Worm (Caenorhabditis elegans): ENCODE measurements around the gene T01B7.5.
A peak's percentile ranks its signal among the peaks of the same experiment; 100 is the strongest.

The T01B7.5 gene

DNA sequence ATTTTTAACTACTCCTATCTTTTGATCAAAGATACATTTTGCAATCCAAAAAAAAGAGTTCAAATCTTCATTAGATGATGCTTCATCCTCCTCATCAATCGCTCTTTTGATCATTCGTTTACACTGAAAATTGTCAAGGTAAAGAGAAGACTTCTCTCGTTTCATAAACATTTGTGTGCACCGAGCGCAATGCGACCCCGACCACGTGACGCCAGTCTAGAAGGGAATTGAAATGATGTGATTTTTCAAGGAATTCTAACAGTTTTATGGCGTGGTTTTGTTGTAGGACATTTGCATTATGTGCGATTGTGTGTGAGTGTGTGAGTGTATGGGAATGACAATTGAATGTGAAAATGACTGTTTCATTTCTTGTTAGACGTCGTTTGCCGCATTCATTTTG, 24.6 kb downstream of the T01B7.5 start (continued):
- TF ChIP-seq daf-16 (GFP tag; optimal IDR thresholded peaks at IDR 0.05) (peak in 1 of 2 experiments; percentile 48), daf-16 (tag; optimal IDR thresholded peaks at IDR 0.05) (peak; percentile 40), ces-1 (GFP tag; optimal IDR thresholded peaks at IDR 0.05) (no peak), unc-62 (GFP tag; optimal IDR thresholded peaks at IDR 0.05 in 1 of 2) (no peak), unc-62 (tag; optimal IDR thresholded peaks at IDR 0.05) (no peak), ztf-7 (tag; optimal IDR thresholded peaks at IDR 0.05) (no peak), ceh-44 (GFP tag; IDR thresholded peaks at IDR 0.05) (no peak), sdz-12 (GFP tag; optimal IDR thresholded peaks at IDR 0.05) (no peak), mdl-1 (tag; optimal IDR thresholded peaks at IDR 0.05) (peak in 1 of 2 experiments; percentile 54), spr-3 (GFP tag; optimal IDR thresholded peaks at IDR 0.05) (no peak), rbr-2 (tag; optimal IDR thresholded peaks at IDR 0.05) (no peak), zip-11 (GFP tag; IDR thresholded peaks at IDR 0.05) (no peak), F26F4.8 (GFP tag; conservative IDR thresholded peaks at IDR 0.05) (no peak)

DNA sequence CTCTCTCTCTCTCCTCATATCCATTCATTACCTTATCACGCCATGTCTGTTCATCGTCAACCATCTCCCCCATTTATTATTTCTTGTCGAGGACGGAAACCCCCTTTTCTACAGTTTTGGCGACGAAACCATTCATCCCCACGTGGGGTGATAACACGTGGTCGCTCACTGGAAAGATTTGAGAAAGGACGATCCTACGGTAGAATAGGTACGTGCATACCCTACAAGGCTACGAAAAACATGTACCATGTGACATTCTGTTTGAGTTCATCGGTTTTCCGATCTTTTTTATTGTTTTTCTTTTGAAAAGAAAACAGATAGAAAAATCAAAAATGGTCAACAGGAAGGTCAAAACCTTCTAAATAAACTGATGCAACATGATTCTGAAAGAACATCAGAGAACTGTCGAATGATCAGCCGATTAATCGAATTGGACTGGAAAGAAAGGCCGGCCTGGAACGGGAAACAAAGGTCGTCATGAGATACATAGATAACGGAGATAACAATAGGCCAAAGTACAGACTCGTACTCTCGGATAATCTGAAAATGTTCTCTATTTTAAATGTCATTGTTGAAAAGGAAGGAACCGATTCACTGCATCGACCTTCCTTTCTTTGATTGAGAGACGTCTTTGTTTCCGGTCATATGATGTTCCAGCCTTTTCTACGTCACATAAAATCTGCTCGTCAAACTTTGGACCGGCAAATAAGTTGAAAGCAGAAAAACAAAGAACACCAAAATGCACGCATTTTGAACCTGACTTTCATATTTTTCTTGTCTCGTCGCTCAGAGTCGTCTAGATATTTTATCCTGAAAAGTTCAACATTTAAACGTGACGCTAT, 25.6 kb downstream of the T01B7.5 start:
- no peak for TF ChIP-seq fos-1 (tag; optimal IDR thresholded peaks at IDR 0.05)
- TF ChIP-seq aha-1 (tag) = peak; percentile 99
- peak; percentile 59 for TF ChIP-seq php-3 (GFP tag; IDR thresholded peaks at IDR 0.05)
- TF ChIP-seq ztf-7 (tag; optimal IDR thresholded peaks at IDR 0.05) = no peak
- peak; percentile 30 for TF ChIP-seq nhr-77 (tag; optimal IDR thresholded peaks at IDR 0.05)
- no peak for TF ChIP-seq R02D3.7 (tag; optimal IDR thresholded peaks at IDR 0.05)
- no peak for TF ChIP-seq pqm-1 (tag; optimal IDR thresholded peaks at IDR 0.05)
- no peak for TF ChIP-seq dmd-8 (GFP tag; IDR thresholded peaks at IDR 0.05)
- TF ChIP-seq sdz-12 (GFP tag; optimal IDR thresholded peaks at IDR 0.05) = no peak
- TF ChIP-seq ztf-11 (tag; optimal IDR thresholded peaks at IDR 0.05) = no peak
- TF ChIP-seq daf-16 (GFP tag; optimal IDR thresholded peaks at IDR 0.05) = no peak
- peak; percentile 76 for TF ChIP-seq daf-16 (tag; optimal IDR thresholded peaks at IDR 0.05)
- no peak for TF ChIP-seq nhr-10 (tag; optimal IDR thresholded peaks at IDR 0.05)
- TF ChIP-seq nhr-28 (tag; optimal IDR thresholded peaks at IDR 0.05) = peak; percentile 94
- peak; percentile 58 for TF ChIP-seq nhr-102 (tag; optimal IDR thresholded peaks at IDR 0.05)
- TF ChIP-seq aly-2 (tag; optimal IDR thresholded peaks at IDR 0.05) = no peak
- TF ChIP-seq fkh-10 (GFP tag; optimal IDR thresholded peaks at IDR 0.05) = no peak
- no peak for TF ChIP-seq spr-3 (GFP tag; optimal IDR thresholded peaks at IDR 0.05)
- TF ChIP-seq F37D6.2 (tag; optimal IDR thresholded peaks at IDR 0.05) = no peak
- no peak for TF ChIP-seq lin-38 (GFP tag; IDR thresholded peaks at IDR 0.05)
- no peak for TF ChIP-seq daf-12 (tag; optimal IDR thresholded peaks at IDR 0.05)
- no peak for TF ChIP-seq T26A8.4 (GFP tag; IDR thresholded peaks at IDR 0.05)
- no peak for TF ChIP-seq ceh-32 (tag; optimal IDR thresholded peaks at IDR 0.05; ENCODE audit: poor library complexity)
- TF ChIP-seq skn-1 (tag; optimal IDR thresholded peaks at IDR 0.05) = no peak
- no peak for TF ChIP-seq Y5F2A.4 (GFP tag; optimal IDR thresholded peaks at IDR 0.05)
- TF ChIP-seq lin-39 (tag; optimal IDR thresholded peaks at IDR 0.05) = no peak
- TF ChIP-seq vab-7 (GFP tag; IDR thresholded peaks at IDR 0.05) = no peak
- TF ChIP-seq zip-2 (tag; optimal IDR thresholded peaks at IDR 0.05) = no peak
- TF ChIP-seq jun-1 (tag; optimal IDR thresholded peaks at IDR 0.05) = no peak
- no peak for TF ChIP-seq attf-4 (tag; optimal IDR thresholded peaks at IDR 0.05)
- peak; percentile 80 for TF ChIP-seq hlh-11 (tag; optimal IDR thresholded peaks at IDR 0.05)
- TF ChIP-seq hif-1 (tag; optimal IDR thresholded peaks at IDR 0.05) = peak; percentile 11 to 31
- TF ChIP-seq ceh-44 (GFP tag; IDR thresholded peaks at IDR 0.05) = no peak
- TF ChIP-seq ama-1 (optimal IDR thresholded peaks at IDR 0.05) = no peak
- TF ChIP-seq dpl-1 (GFP tag; optimal IDR thresholded peaks at IDR 0.05) = peak; percentile 20
- TF ChIP-seq hmg-1.1 (GFP tag; IDR thresholded peaks at IDR 0.05) = 0 out of 2 replicates have a peak, but pooled peaks have one; percentile 8
- peak; percentile 94 for TF ChIP-seq mxl-3 (GFP tag; optimal IDR thresholded peaks at IDR 0.05)
- TF ChIP-seq lir-3 (tag; optimal IDR thresholded peaks at IDR 0.05) = no peak
- no peak for TF ChIP-seq unc-39 (tag; optimal IDR thresholded peaks at IDR 0.05)
- no peak for TF ChIP-seq nhr-42 (GFP tag; IDR thresholded peaks at IDR 0.05)
- no peak for TF ChIP-seq nhr-41 (GFP tag; IDR thresholded peaks at IDR 0.05)
- no peak for TF ChIP-seq lin-29 (GFP tag; IDR thresholded peaks at IDR 0.05)
- peak; percentile 1 for TF ChIP-seq rbr-2 (tag; optimal IDR thresholded peaks at IDR 0.05)
- no peak for TF ChIP-seq F26F4.8 (GFP tag; conservative IDR thresholded peaks at IDR 0.05)
